Worm (Caenorhabditis elegans): ENCODE data around the gene nex-3.

The nex-3 gene

DNA sequence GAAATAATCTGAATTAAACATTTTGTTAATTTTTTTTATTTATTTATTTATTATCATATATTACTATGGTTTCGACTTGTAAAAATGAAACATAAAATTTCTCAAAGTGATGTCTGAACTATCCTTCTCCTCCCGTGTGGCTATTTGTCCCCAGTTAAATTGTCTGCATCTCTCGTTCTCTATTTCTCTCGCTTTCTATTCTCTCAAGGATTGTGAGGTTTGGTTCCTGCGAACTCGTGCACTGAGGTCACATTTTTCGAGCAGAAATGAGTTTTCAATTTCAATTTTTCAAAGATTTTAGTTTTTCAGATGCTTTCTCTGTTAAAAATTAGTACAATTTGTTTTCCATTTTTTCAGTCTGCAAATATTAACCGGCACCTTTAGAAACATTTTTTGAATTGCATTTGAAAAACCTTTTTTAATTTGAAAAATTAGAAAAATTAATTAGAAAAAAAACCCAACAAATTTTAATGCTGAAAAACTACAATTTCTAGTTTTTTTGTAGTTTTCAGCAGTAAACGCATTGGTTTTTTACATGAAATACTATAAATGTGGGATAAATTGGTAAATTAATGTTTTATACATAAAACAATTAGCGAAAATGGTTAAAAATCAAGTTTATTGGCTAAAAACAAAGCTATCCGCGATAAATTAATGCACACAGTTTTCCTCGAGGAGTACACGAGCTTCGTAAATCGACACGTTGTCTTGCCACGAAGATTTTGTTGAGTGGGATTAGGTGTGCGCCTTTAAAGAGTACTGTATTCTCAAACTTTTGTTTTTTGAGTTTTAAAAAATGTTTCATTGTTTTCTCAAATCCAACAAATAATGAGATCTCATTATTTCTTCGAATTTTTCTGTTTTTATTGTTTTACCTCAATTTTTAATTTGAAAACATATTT, 29.5 kb upstream of the nex-3 start (continued):
- TF ChIP-seq ztf-3 (GFP tag; optimal IDR thresholded peaks at IDR 0.05), result no peak
- no peak for TF ChIP-seq bed-2 (GFP tag; IDR thresholded peaks at IDR 0.05)
- TF ChIP-seq madf-3 (GFP tag; IDR thresholded peaks at IDR 0.05), result no peak
- no peak for TF ChIP-seq rec-8 (tag; optimal IDR thresholded peaks at IDR 0.05)
- TF ChIP-seq lsy-27 (tag; optimal IDR thresholded peaks at IDR 0.05; ENCODE audit: borderline replicate concordance, insufficient read depth), result no peak
- no peak for TF ChIP-seq atf-7 (tag; optimal IDR thresholded peaks at IDR 0.05)
- no peak for TF ChIP-seq Y79H2A.3 (GFP tag; conservative IDR thresholded peaks at IDR 0.05)
- no peak for TF ChIP-seq K12H6.12 (tag; optimal IDR thresholded peaks at IDR 0.05)
- peak; percentile 10 for TF ChIP-seq lin-40 (tag; optimal IDR thresholded peaks at IDR 0.05)
- TF ChIP-seq somi-1 (GFP tag; optimal IDR thresholded peaks at IDR 0.05), result no peak
- no peak for TF ChIP-seq nhr-120 (GFP tag; IDR thresholded peaks at IDR 0.05)
- no peak for TF ChIP-seq dpff-1 (tag; optimal IDR thresholded peaks at IDR 0.05)
- no peak for TF ChIP-seq nfya-2 (GFP tag; IDR thresholded peaks at IDR 0.05)
- TF ChIP-seq egl-18 (GFP tag; IDR thresholded peaks at IDR 0.05), result no peak
- TF ChIP-seq T26A5.8 (tag; optimal IDR thresholded peaks at IDR 0.05), result no peak
- TF ChIP-seq mel-28 (tag; optimal IDR thresholded peaks at IDR 0.05; ENCODE audit: borderline replicate concordance), result no peak
- TF ChIP-seq mcd-1 (GFP tag; IDR thresholded peaks at IDR 0.05), result no peak
- TF ChIP-seq tbp1 (GFP tag; optimal IDR thresholded peaks at IDR 0.05), result peak; percentile 30
- no peak for TF ChIP-seq ceh-58 (GFP tag; IDR thresholded peaks at IDR 0.05)
- no peak for TF ChIP-seq let-526 (GFP tag; IDR thresholded peaks at IDR 0.05)
- TF ChIP-seq Y56A3A.18 (GFP tag; IDR thresholded peaks at IDR 0.05), result no peak
- TF ChIP-seq B0035.1 (tag; optimal IDR thresholded peaks at IDR 0.05), result no peak
- TF ChIP-seq ceh-100 (GFP tag; IDR thresholded peaks at IDR 0.05), result no peak
- peak; percentile 72 for TF ChIP-seq lsl-1 (GFP tag; optimal IDR thresholded peaks at IDR 0.05)
- TF ChIP-seq gei-17 (GFP tag; optimal IDR thresholded peaks at IDR 0.05), result no peak
- no peak for TF ChIP-seq F52B5.7 (tag; optimal IDR thresholded peaks at IDR 0.05)
- TF ChIP-seq sptf-2 (GFP tag; optimal IDR thresholded peaks at IDR 0.05), result no peak
- TF ChIP-seq hsf-1 (GFP tag; IDR thresholded peaks at IDR 0.05), result no peak
- TF ChIP-seq ztf-25 (GFP tag; IDR thresholded peaks at IDR 0.05), result no peak
- no peak for TF ChIP-seq F57A8.1 (GFP tag; optimal IDR thresholded peaks at IDR 0.05)
- TF ChIP-seq lag-1 (GFP tag; IDR thresholded peaks at IDR 0.05), result no peak
- TF ChIP-seq pha-4 (tag; optimal IDR thresholded peaks at IDR 0.05), result no peak
- no peak for TF ChIP-seq hrde-1 (tag; optimal IDR thresholded peaks at IDR 0.05; ENCODE audit: borderline replicate concordance)
- TF ChIP-seq lin-54 (GFP tag; optimal IDR thresholded peaks at IDR 0.05), result peak; percentile 23
- no peak for TF ChIP-seq ztf-18 (tag; optimal IDR thresholded peaks at IDR 0.05)
- no peak for TF ChIP-seq F49E8.2 (tag; optimal IDR thresholded peaks at IDR 0.05; ENCODE audit: insufficient read depth)
- TF ChIP-seq cebp-2 (GFP tag; IDR thresholded peaks at IDR 0.05), result no peak
- no peak for TF ChIP-seq tbx-9 (tag; optimal IDR thresholded peaks at IDR 0.05; ENCODE audit: borderline replicate concordance)

DNA sequence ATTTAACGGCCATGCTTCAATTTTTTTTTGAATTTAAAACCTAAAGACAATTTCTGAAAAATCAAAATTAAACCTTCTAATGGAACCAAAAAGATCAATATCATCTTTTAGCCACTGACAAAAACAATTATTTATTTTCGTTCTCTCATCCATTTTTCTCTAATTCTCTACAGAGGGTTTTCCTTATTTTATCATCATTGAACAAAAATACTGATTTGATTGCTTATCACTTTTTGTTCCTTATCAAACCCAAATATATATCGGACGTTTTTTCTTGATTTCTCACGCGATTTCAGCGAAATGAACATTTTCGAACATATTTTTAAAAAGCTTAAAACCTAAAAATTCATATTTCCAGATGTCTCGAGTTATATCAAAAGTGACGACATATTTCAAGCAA, 28.8 kb upstream of the nex-3 start, which contains the start of gene mpc-1:
Gene mpc-1 (plus strand): TSS at position 359 of the 400 bp plus-strand sequence.
- TF ChIP-seq B0261.1 (tag; optimal IDR thresholded peaks at IDR 0.05) (no peak), nhr-80 (tag; optimal IDR thresholded peaks at IDR 0.05) (peak; percentile 52), lsl-1 (GFP tag; optimal IDR thresholded peaks at IDR 0.05) (no peak), somi-1 (GFP tag; optimal IDR thresholded peaks at IDR 0.05) (no peak)
